Fruit fly (Drosophila melanogaster): ENCODE data around the gene Dic61B.
A peak's percentile ranks its signal among the peaks of the same experiment; 100 is the strongest.

DNA sequence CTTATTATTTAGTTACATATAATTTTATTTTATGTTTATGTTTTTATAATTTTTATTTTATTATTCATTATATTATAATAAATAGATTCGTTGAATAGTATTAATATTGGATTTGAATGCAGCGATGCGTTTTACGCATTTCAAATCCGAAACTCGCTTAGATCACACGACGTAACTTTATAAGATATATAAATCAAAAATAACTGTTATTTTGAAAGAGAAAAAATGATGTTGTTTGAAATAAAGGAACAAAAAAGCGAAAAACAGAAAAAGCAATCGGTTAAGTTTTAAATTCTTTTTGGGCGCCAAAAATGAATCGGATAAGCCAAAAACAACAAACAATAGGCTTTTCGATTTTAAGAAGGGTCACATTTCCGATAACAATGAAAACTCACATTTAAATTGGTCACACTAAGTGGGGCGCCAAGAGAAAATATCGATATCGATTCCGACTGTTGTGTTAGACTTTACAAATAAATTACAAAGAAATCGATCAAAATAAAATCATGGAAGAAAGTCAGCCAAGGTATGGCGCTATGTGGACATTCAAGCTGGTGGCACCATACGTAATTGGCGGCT is 6.3 kb downstream of the Dic61B start, which contains the start of gene CG6845:
- TF ChIP-seq cic (GFP tag; optimal IDR thresholded peaks at IDR 0.05) (peak; percentile 19), CG11617 (GFP tag; optimal IDR thresholded peaks at IDR 0.05) (no peak), CG7045 (GFP tag; optimal IDR thresholded peaks at IDR 0.05) (no peak), bab1 (GFP tag; optimal IDR thresholded peaks at IDR 0.05) (peak; percentile 51), ovo (GFP tag; optimal IDR thresholded peaks at IDR 0.05) (no peak), CG7101 (tag; optimal IDR thresholded peaks at IDR 0.05) (no peak), toe (GFP tag; optimal IDR thresholded peaks at IDR 0.05) (no peak), kay (GFP tag; ENCODE audit: borderline replicate concordance) (peak; percentile 92), cnc (optimal IDR thresholded peaks at IDR 0.05) (no peak), CG5204 (GFP tag; optimal IDR thresholded peaks at IDR 0.05) (no peak), Mnt (GFP tag; optimal IDR thresholded peaks at IDR 0.05) (no peak), Hr96 (GFP tag; optimal IDR thresholded peaks at IDR 0.05) (no peak)

Measured in whole organism, adult.